Worm (Caenorhabditis elegans) whole organism, L3 larva: Measurements from ENCODE around the gene R03G8.3.

Experiments
- R02D3.7 ChIP-seq: fragments of 150-350 bp; optimal IDR thresholded peaks from 2 replicates; lab custom pipeline; 2014; ENCODE audit warnings: missing biosample characterization, missing genetic modification characterization
- ZK546.5 ChIP-seq: sonication (generic microtip); optimal IDR thresholded peaks from 2 replicates; lab custom pipeline; 2017; ENCODE audit warnings: missing biosample characterization, missing genetic modification characterization
- aly-2 ChIP-seq: fragments of 150-350 bp; optimal IDR thresholded peaks from 2 replicates; lab custom pipeline; 2014; ENCODE audit warnings: missing biosample characterization, missing genetic modification characterization
- ceh-16 ChIP-seq: sonication (generic microtip); optimal IDR thresholded peaks from 2 replicates; lab custom pipeline; 2017; ENCODE audit warnings: missing biosample characterization, missing genetic modification characterization
- ceh-28 ChIP-seq: fragments of 150-350 bp; optimal IDR thresholded peaks from 2 replicates; lab custom pipeline; 2014; ENCODE audit warnings: missing biosample characterization, missing genetic modification reagents, missing genetic modification characterization
- ceh-82 ChIP-seq: fragments of 150-350 bp; optimal IDR thresholded peaks from 2 replicates; lab custom pipeline; 2014; ENCODE audit warnings: missing biosample characterization, missing genetic modification characterization
- ceh-9 ChIP-seq: sonication (generic microtip); optimal IDR thresholded peaks from 2 replicates; lab custom pipeline; 2018; ENCODE audit warnings: missing biosample characterization, missing genetic modification characterization
- egl-27 ChIP-seq: sonication (generic microtip); optimal IDR thresholded peaks from 4 replicates; lab custom pipeline; 2017; ENCODE audit warnings: missing biosample characterization, missing genetic modification reagents, missing genetic modification characterization
- egl-5 ChIP-seq: fragments of 150-350 bp; optimal IDR thresholded peaks from 2 replicates; lab custom pipeline; 2017; ENCODE audit warnings: missing biosample characterization, missing genetic modification reagents, missing genetic modification characterization, inconsistent platforms
- elt-2 ChIP-seq: sonication (generic microtip); optimal IDR thresholded peaks from 2 replicates; lab custom pipeline; 2016; ENCODE audit warnings: missing genetic modification reagents, mild to moderate bottlenecking, missing genetic modification characterization, missing compliant biosample characterization
- elt-3 ChIP-seq, 3 experiments: fragments of 150-350 bp in 1 of 3; sonication (generic microtip) in 2 of 3; optimal IDR thresholded peaks; 2 replicates in 2 of 3; 4 replicates in 1 of 3; lab custom pipeline; 2014 to 2017; ENCODE audit warnings: missing biosample characterization in 3 of 3, missing genetic modification characterization in 3 of 3
- eor-1 ChIP-seq, 2 experiments: fragments of 150-350 bp; optimal IDR thresholded peaks; 2 replicates each; lab custom pipeline; 2014 to 2018; ENCODE audit warnings: missing biosample characterization in 2 of 2, missing genetic modification characterization in 2 of 2
- fkh-10 ChIP-seq: sonication (generic microtip); optimal IDR thresholded peaks from 2 replicates; lab custom pipeline; 2017; ENCODE audit warnings: missing biosample characterization, missing genetic modification reagents, missing genetic modification characterization
- fkh-2 ChIP-seq: fragments of 150-350 bp; optimal IDR thresholded peaks from 2 replicates; lab custom pipeline; 2014; ENCODE audit warnings: missing biosample characterization, missing genetic modification reagents, missing genetic modification characterization
- fos-1 ChIP-seq: fragments of 150-350 bp; optimal IDR thresholded peaks from 2 replicates; lab custom pipeline; 2014; ENCODE audit warnings: missing biosample characterization, missing genetic modification characterization
- hmg-11 ChIP-seq: sonication (generic microtip); optimal IDR thresholded peaks from 2 replicates; lab custom pipeline; 2016; ENCODE audit warnings: missing genetic modification characterization, missing compliant biosample characterization
- jun-1 ChIP-seq: fragments of 150-350 bp; optimal IDR thresholded peaks from 2 replicates; lab custom pipeline; 2014; ENCODE audit warnings: missing biosample characterization, missing genetic modification reagents, missing genetic modification characterization
- lin-15B ChIP-seq: fragments of 150-350 bp; optimal IDR thresholded peaks from 2 replicates; lab custom pipeline; 2014; ENCODE audit warnings: missing biosample characterization, missing genetic modification characterization
- lin-39 ChIP-seq: fragments of 150-350 bp; optimal IDR thresholded peaks from 2 replicates; lab custom pipeline; 2018; ENCODE audit warnings: missing biosample characterization, missing genetic modification reagents, missing genetic modification characterization
- lsy-12 ChIP-seq: sonication (generic microtip); optimal IDR thresholded peaks from 2 replicates; lab custom pipeline; 2016; ENCODE audit warnings: mild to moderate bottlenecking, missing genetic modification characterization, missing compliant biosample characterization
- mdl-1 ChIP-seq: fragments of 150-350 bp; optimal IDR thresholded peaks from 2 replicates; lab custom pipeline; 2014; ENCODE audit warnings: missing biosample characterization, missing genetic modification characterization
- mml-1 ChIP-seq: fragments of 150-350 bp; sonication (generic microtip); optimal IDR thresholded peaks from 3 replicates; lab custom pipeline; 2014; ENCODE audit warnings: missing biosample characterization, missing genetic modification characterization
- nfya-1 ChIP-seq: sonication (generic microtip); optimal IDR thresholded peaks from 2 replicates; lab custom pipeline; 2017; ENCODE audit warnings: missing genetic modification characterization, mild to moderate bottlenecking, missing compliant biosample characterization, antibody characterized with exemption, moderate library complexity; ENCODE audit not compliant: insufficient read depth
- nhr-11 ChIP-seq: fragments of 150-350 bp; optimal IDR thresholded peaks from 2 replicates; lab custom pipeline; 2014; ENCODE audit warnings: missing biosample characterization, missing genetic modification characterization
- nhr-23 ChIP-seq: fragments of 150-350 bp; optimal IDR thresholded peaks from 2 replicates; lab custom pipeline; 2014; ENCODE audit warnings: missing biosample characterization, missing genetic modification reagents, missing genetic modification characterization
- nhr-237 ChIP-seq: fragments of 150-350 bp; optimal IDR thresholded peaks from 2 replicates; lab custom pipeline; 2014; ENCODE audit warnings: missing biosample characterization, missing genetic modification characterization
- nhr-25 ChIP-seq: sonication (generic microtip); optimal IDR thresholded peaks from 2 replicates; lab custom pipeline; 2017; ENCODE audit warnings: missing biosample characterization, missing genetic modification characterization
- nhr-28 ChIP-seq: fragments of 150-350 bp; optimal IDR thresholded peaks from 2 replicates; lab custom pipeline; 2014; ENCODE audit warnings: missing biosample characterization, missing genetic modification characterization
- nhr-43 ChIP-seq: sonication (generic microtip); optimal IDR thresholded peaks from 2 replicates; lab custom pipeline; 2016; ENCODE audit warnings: mild to moderate bottlenecking, missing genetic modification characterization, missing compliant biosample characterization; ENCODE audit not compliant: poor library complexity, severe bottlenecking
- nhr-67 ChIP-seq: fragments of 150-350 bp; optimal IDR thresholded peaks from 2 replicates; lab custom pipeline; 2014; ENCODE audit warnings: missing biosample characterization, missing genetic modification characterization
- nhr-76 ChIP-seq: fragments of 150-350 bp; sonication (generic microtip); optimal IDR thresholded peaks from 5 replicates; lab custom pipeline; 2014; ENCODE audit warnings: missing biosample characterization, missing genetic modification characterization
- nhr-77 ChIP-seq: fragments of 150-350 bp; optimal IDR thresholded peaks from 2 replicates; lab custom pipeline; 2014; ENCODE audit warnings: missing biosample characterization, missing genetic modification characterization
- pha-4 ChIP-seq: fragments of 150-350 bp; optimal IDR thresholded peaks from 2 replicates; lab custom pipeline; 2014; ENCODE audit warnings: missing biosample characterization, missing genetic modification reagents, missing genetic modification characterization
- pqm-1 ChIP-seq: fragments of 150-350 bp; optimal IDR thresholded peaks from 2 replicates; lab custom pipeline; 2017; ENCODE audit warnings: missing biosample characterization, missing genetic modification characterization, inconsistent platforms
- sea-2 ChIP-seq: fragments of 150-350 bp; sonication (generic microtip); optimal IDR thresholded peaks from 4 replicates; lab custom pipeline; 2014; ENCODE audit warnings: missing biosample characterization, missing genetic modification reagents, missing genetic modification characterization
- skn-1 ChIP-seq: fragments of 150-350 bp; optimal IDR thresholded peaks from 2 replicates; lab custom pipeline; 2014; ENCODE audit warnings: missing biosample characterization, missing genetic modification characterization
- snpc-4 ChIP-seq: fragments of 150-350 bp; optimal IDR thresholded peaks from 2 replicates; lab custom pipeline; 2014; ENCODE audit warnings: missing biosample characterization, missing genetic modification characterization
- tbx-2 ChIP-seq: sonication (generic microtip); optimal IDR thresholded peaks from 2 replicates; lab custom pipeline; 2016; ENCODE audit warnings: mild to moderate bottlenecking, missing genetic modification characterization, missing compliant biosample characterization
- unc-39 ChIP-seq: sonication (generic microtip); optimal IDR thresholded peaks from 4 replicates; lab custom pipeline; 2017; ENCODE audit warnings: missing biosample characterization, missing genetic modification characterization
- unc-62 ChIP-seq: fragments of 150-350 bp; sonication (generic microtip); optimal IDR thresholded peaks from 4 replicates; lab custom pipeline; 2014; ENCODE audit warnings: missing biosample characterization, missing genetic modification reagents, missing genetic modification characterization
- ztf-4 ChIP-seq: fragments of 150-350 bp; optimal IDR thresholded peaks from 2 replicates; lab custom pipeline; 2014; ENCODE audit warnings: missing biosample characterization, missing genetic modification characterization

The R03G8.3 gene

DNA sequence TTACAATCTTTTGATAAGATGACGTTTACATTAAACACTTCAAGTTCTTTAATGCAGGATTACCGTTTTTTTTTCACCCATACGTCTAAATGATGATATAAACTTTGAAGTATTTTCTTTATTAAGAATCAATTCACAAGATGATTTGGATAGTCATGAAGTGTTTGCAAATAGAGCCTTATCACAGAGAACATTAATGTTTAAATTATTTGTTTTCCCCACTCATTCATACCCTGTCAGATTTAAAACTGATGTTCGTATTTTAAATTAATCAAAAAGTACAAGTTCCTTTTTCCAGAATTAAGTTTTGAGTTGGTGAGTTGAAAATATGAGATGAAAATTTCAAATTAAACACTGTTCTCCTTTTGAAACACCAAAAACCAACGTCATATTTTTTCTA is at the start of gene R03G8.3:
Gene R03G8.3 (plus strand): TSS at position 301 of the 400 bp plus-strand sequence.
- no peak for TF ChIP-seq egl-27
- TF ChIP-seq nhr-76 (tag; lab: Kevin White, UChicago): no peak
- no peak for TF ChIP-seq nhr-43
- TF ChIP-seq fkh-10: no peak

DNA sequence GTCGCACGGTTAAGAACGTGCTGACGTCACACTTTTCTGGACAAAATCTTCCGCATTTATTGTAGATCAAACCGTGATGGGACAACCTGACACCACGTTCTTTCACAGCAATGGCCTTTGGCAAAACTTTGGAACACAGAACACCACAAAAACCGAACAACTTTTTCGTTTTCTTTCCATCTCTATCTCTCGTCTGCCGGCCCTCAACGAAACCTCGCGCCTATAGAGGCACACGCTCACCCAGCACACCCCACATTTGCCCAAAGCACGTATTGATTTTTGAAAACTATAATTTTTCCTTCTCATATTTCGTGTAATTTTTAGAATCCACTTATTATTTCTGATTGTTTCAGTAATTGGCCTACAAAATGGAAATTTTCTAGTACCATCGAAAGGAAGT is 48.9 kb upstream of the R03G8.3 start:
- TF ChIP-seq nhr-11 (no peak), ceh-82 (tag; lab: Kevin White, UChicago) (no peak), pqm-1 (tag; lab: Kevin White, UChicago) (no peak), jun-1 (tag; lab: Kevin White, UChicago) (no peak), nhr-76 (tag; lab: Kevin White, UChicago) (no peak), unc-39 (tag; lab: Kevin White, UChicago) (no peak), aly-2 (tag; lab: Kevin White, UChicago) (no peak), nfya-1 (tag; lab: Kevin White, UChicago) (no peak), nhr-237 (no peak), elt-3 (tag; optimal IDR thresholded peaks at IDR 0.05; lab: Kevin White, UChicago) (no peak), snpc-4 (tag; lab: Kevin White, UChicago) (no peak)

DNA sequence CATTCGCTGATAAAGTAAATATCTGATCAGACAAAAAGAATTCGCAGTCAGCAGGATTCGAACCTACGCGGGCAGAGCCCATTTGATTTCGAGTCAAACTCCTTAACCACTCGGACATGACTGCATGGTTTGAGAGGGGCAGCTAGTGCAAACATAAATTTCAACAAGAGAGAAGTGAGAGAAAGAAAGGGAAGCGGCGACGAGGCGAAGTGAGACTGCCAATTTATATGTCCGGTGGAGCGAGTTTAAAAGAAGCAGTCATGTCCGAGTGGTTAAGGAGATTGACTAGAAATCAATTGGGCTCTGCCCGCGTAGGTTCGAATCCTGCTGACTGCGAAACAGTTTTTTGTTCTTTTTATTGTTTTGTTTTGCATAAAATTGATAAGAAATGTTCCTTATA is 44.4 kb upstream of the R03G8.3 start:
- TF ChIP-seq pqm-1 (tag; lab: Kevin White, UChicago) (peak; percentile 51), lin-15B (tag; lab: Kevin White, UChicago) (peak; percentile 19), mml-1 (tag; lab: Kevin White, UChicago) (peak; percentile 47), ceh-82 (tag; lab: Kevin White, UChicago) (peak; percentile 89), nhr-25 (tag; lab: Kevin White, UChicago) (peak; percentile 33), egl-5 (tag; lab: Kevin White, UChicago) (peak; percentile 64), skn-1 (tag; lab: Kevin White, UChicago) (peak; percentile 90), ceh-28 (tag; lab: Kevin White, UChicago) (peak; percentile 81), lin-39 (tag; lab: Kevin White, UChicago) (peak; percentile 78), unc-62 (GFP tag; lab: Kevin White, UChicago) (peak; percentile 61), lsy-12 (tag; lab: Kevin White, UChicago) (peak; percentile 75), nhr-11 (peak; percentile 54), nhr-43 (peak; percentile 82), eor-1 (tag; optimal IDR thresholded peaks at IDR 0.05; lab: Kevin White, UChicago) (peak in 1 of 2 experiments; percentile 46), jun-1 (tag; lab: Kevin White, UChicago) (peak; percentile 93), tbx-2 (tag; lab: Kevin White, UChicago) (peak; percentile 80), ztf-4 (tag; lab: Kevin White, UChicago) (peak; percentile 46), hmg-11 (tag; lab: Kevin White, UChicago) (peak; percentile 93), elt-3 (tag; optimal IDR thresholded peaks at IDR 0.05; lab: Kevin White, UChicago) (peak in 1 of 3 experiments; percentile 49), nhr-23 (tag; lab: Kevin White, UChicago) (peak; percentile 15), R02D3.7 (tag; lab: Kevin White, UChicago) (peak; percentile 67), nhr-77 (tag; lab: Kevin White, UChicago) (peak; percentile 30), elt-2 (peak; percentile 69), nfya-1 (tag; lab: Kevin White, UChicago) (peak; percentile 79), sea-2 (GFP tag; lab: Kevin White, UChicago) (peak; percentile 76), pha-4 (peak; percentile 68)

ce11 chrX:13048258-13048657 is 42.5 kb upstream of the R03G8.3 start, which contains the start of gene C53C7.3:
C53C7.3 (plus strand) TSS chrX:13048558.
- no peak for TF ChIP-seq mdl-1
- no peak for TF ChIP-seq nhr-28 (tag; lab: Kevin White, UChicago)
- TF ChIP-seq nhr-25 (tag; lab: Kevin White, UChicago): no peak
- TF ChIP-seq fkh-2 (tag; lab: Kevin White, UChicago): no peak
- no peak for TF ChIP-seq ceh-82 (tag; lab: Kevin White, UChicago)
- TF ChIP-seq egl-27: no peak
- TF ChIP-seq elt-2: no peak
- TF ChIP-seq ZK546.5 (tag; lab: Kevin White, UChicago): no peak
- no peak for TF ChIP-seq ceh-16 (tag; lab: Kevin White, UChicago)
- no peak for TF ChIP-seq unc-39 (tag; lab: Kevin White, UChicago)
- TF ChIP-seq fos-1: no peak
- no peak for TF ChIP-seq lsy-12 (tag; lab: Kevin White, UChicago)
- TF ChIP-seq ztf-4 (tag; lab: Kevin White, UChicago): no peak
- TF ChIP-seq ceh-9 (tag; lab: Kevin White, UChicago): no peak
- no peak for TF ChIP-seq eor-1 (tag; optimal IDR thresholded peaks at IDR 0.05; lab: Kevin White, UChicago)
- no peak for TF ChIP-seq mml-1 (tag; lab: Kevin White, UChicago)
- no peak for TF ChIP-seq nhr-67 (tag; lab: Kevin White, UChicago)
- no peak for TF ChIP-seq nhr-77 (tag; lab: Kevin White, UChicago)
